Fruit fly (Drosophila melanogaster): Measurements from ENCODE around the gene Ppm1.
A peak's percentile ranks its signal among the peaks of the same experiment; 100 is the strongest.

The Ppm1 gene

dm6 chr3L:554577-554976 is 26.6 kb upstream of the Ppm1 start (continued):
- TF ChIP-seq Eip75B (GFP tag; optimal IDR thresholded peaks at IDR 0.05) = peak; percentile 65
- peak; percentile 35 for TF ChIP-seq dac (GFP tag; optimal IDR thresholded peaks at IDR 0.05)
- TF ChIP-seq Eip93F (GFP tag; optimal IDR thresholded peaks at IDR 0.05) = no peak
- peak; percentile 61 for TF ChIP-seq esn (GFP tag; optimal IDR thresholded peaks at IDR 0.05)
- TF ChIP-seq Lpt (GFP tag; optimal IDR thresholded peaks at IDR 0.05) = peak; percentile 42
- peak; percentile 31 for TF ChIP-seq cyc (GFP tag; optimal IDR thresholded peaks at IDR 0.05)
- peak; percentile 16 for TF ChIP-seq CG8632 (GFP tag; optimal IDR thresholded peaks at IDR 0.05)
- TF ChIP-seq CG3032 (tag; optimal IDR thresholded peaks at IDR 0.05) = peak; percentile 39
- TF ChIP-seq CG6276 (GFP tag; optimal IDR thresholded peaks at IDR 0.05) = peak; percentile 30
- peak; percentile 23 for TF ChIP-seq Hr39 (GFP tag; optimal IDR thresholded peaks at IDR 0.05)
- no peak for TF ChIP-seq fkh (GFP tag; optimal IDR thresholded peaks at IDR 0.05)
- TF ChIP-seq ss (GFP tag; optimal IDR thresholded peaks at IDR 0.05) = no peak
- TF ChIP-seq svp (GFP tag) = peak; percentile 54
- no peak for TF ChIP-seq Hr38 (GFP tag; optimal IDR thresholded peaks at IDR 0.05)

DNA sequence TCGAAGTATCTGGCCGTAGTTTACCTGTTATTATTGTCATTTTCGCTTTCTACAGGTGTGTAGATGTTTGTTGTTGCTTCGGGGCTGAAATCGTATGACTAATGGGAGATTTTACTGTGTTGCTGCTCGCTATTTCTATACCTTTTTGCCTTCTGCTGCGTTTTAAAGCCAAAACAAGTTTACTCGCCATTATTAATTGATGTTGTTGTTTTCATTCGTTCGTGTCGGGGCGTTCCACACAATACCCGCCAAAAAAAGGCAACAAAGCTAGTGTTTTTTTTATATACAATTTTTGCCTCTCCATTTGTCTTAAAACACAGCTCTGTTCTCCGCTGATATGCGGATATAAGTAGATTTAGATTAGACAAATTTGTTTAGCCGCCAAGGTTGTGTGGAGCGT is 25.8 kb upstream of the Ppm1 start:
- TF ChIP-seq fkh (GFP tag; optimal IDR thresholded peaks at IDR 0.05) (peak; percentile 24), Ets96B (tag; optimal IDR thresholded peaks at IDR 0.05) (no peak)

dm6 chr3L:555898-556540 is 25.1 kb upstream of the Ppm1 start:
- peak; percentile 54 for TF ChIP-seq Eip78C (GFP tag)
- peak; percentile 37 for TF ChIP-seq CG6276 (GFP tag; optimal IDR thresholded peaks at IDR 0.05)
- peak; percentile 33; the same call in 1 of the 2 replicates for TF ChIP-seq CG15336 (GFP tag; IDR thresholded peaks at IDR 0.05)
- TF ChIP-seq topi (GFP tag; optimal IDR thresholded peaks at IDR 0.05) = no peak
- peak; percentile 70 for TF ChIP-seq dsx (GFP tag; optimal IDR thresholded peaks at IDR 0.05; ENCODE audit: poor library complexity, severe bottlenecking)
- TF ChIP-seq CG8119 (GFP tag; IDR thresholded peaks at IDR 0.05) = peak; percentile 32; the same call in 1 of the 3 replicates
- no peak for TF ChIP-seq ss (GFP tag; optimal IDR thresholded peaks at IDR 0.05)
- peak; percentile 48 for TF ChIP-seq svp (GFP tag)
- no peak; the same call in 2 of the 3 replicates for TF ChIP-seq CG6163 (GFP tag; IDR thresholded peaks at IDR 0.05)
- TF ChIP-seq Ets96B (tag; optimal IDR thresholded peaks at IDR 0.05) = no peak
- TF ChIP-seq eg (GFP tag; IDR thresholded peaks at IDR 0.05) = peak; percentile 19; the same call in 1 of the 3 replicates

DNA sequence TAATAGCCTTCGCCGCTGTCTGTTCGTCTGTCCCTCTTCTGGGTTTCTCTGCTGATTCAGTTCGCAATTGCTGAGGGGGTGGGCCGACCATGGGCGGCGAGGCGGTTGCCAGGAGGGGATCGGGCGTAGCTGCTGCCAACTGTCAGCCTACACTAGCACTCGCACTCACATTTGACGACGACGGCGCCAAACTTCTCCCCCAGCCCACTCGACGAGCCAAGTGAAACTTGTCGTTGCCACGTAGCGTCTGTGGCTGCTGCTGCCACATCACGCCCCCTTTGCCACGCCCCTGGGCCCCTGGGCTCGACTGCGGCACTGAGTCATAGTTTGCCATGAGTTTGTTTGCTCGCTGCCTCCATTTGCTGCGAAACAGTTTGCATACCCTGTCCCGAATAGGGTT is 23.8 kb upstream of the Ppm1 start:
- peak; percentile 67 for TF ChIP-seq CG10669 (GFP tag; optimal IDR thresholded peaks at IDR 0.05)
- peak; percentile 33 for TF ChIP-seq CG16779 (tag; optimal IDR thresholded peaks at IDR 0.05)
- peak; percentile 70 for TF ChIP-seq CG3032 (tag; optimal IDR thresholded peaks at IDR 0.05)
- peak; percentile 65 for TF ChIP-seq cyc (GFP tag; optimal IDR thresholded peaks at IDR 0.05)
- TF ChIP-seq achi (GFP tag; optimal IDR thresholded peaks at IDR 0.05) = peak; percentile 61
- peak; percentile 57 for TF ChIP-seq Ets96B (tag; optimal IDR thresholded peaks at IDR 0.05)
- TF ChIP-seq CG6792 (GFP tag; optimal IDR thresholded peaks at IDR 0.05) = peak; percentile 69
- peak; percentile 82 for TF ChIP-seq CG7368 (GFP tag; optimal IDR thresholded peaks at IDR 0.05)
- TF ChIP-seq Eip93F (GFP tag; optimal IDR thresholded peaks at IDR 0.05) = no peak
- TF ChIP-seq Smox (GFP tag; optimal IDR thresholded peaks at IDR 0.05) = peak; percentile 41
- TF ChIP-seq lz (GFP tag; optimal IDR thresholded peaks at IDR 0.05) = peak; percentile 57
- peak; percentile 63 for TF ChIP-seq Lpt (GFP tag; optimal IDR thresholded peaks at IDR 0.05)
- TF ChIP-seq CG10631 (GFP tag; optimal IDR thresholded peaks at IDR 0.05) = peak; percentile 15
- TF ChIP-seq ss (GFP tag; optimal IDR thresholded peaks at IDR 0.05) = peak; percentile 26 to 47
- peak; percentile 41 for TF ChIP-seq CG6808 (GFP tag; optimal IDR thresholded peaks at IDR 0.05)
- TF ChIP-seq CG6276 (GFP tag; optimal IDR thresholded peaks at IDR 0.05) = peak; percentile 45
- TF ChIP-seq Ets21C (GFP tag; optimal IDR thresholded peaks at IDR 0.05) = peak; percentile 14
- TF ChIP-seq Eip78C (GFP tag) = peak; percentile 49
- peak; percentile 51 for TF ChIP-seq esn (GFP tag; optimal IDR thresholded peaks at IDR 0.05)
- TF ChIP-seq Sox14 (GFP tag; optimal IDR thresholded peaks at IDR 0.05) = peak; percentile 56
- no peak for TF ChIP-seq Blimp-1 (GFP tag; optimal IDR thresholded peaks at IDR 0.05)
- no peak for TF ChIP-seq fd85E (GFP tag; optimal IDR thresholded peaks at IDR 0.05)
- TF ChIP-seq CG9139 (GFP tag; optimal IDR thresholded peaks at IDR 0.05) = peak; percentile 31
- peak; percentile 22 for TF ChIP-seq topi (GFP tag; optimal IDR thresholded peaks at IDR 0.05)
- TF ChIP-seq fkh (GFP tag; optimal IDR thresholded peaks at IDR 0.05) = no peak
- TF ChIP-seq vri (GFP tag; optimal IDR thresholded peaks at IDR 0.05) = no peak
- peak; percentile 48 for TF ChIP-seq Sox15 (GFP tag; optimal IDR thresholded peaks at IDR 0.05)
- TF ChIP-seq pdm3 (GFP tag; optimal IDR thresholded peaks at IDR 0.05) = peak; percentile 65
- peak; percentile 71 for TF ChIP-seq Hr39 (GFP tag; optimal IDR thresholded peaks at IDR 0.05)
- TF ChIP-seq dac (GFP tag; optimal IDR thresholded peaks at IDR 0.05) = peak; percentile 70
- TF ChIP-seq dsx (GFP tag; optimal IDR thresholded peaks at IDR 0.05; ENCODE audit: poor library complexity, severe bottlenecking) = peak; percentile 19
- peak; percentile 74 for TF ChIP-seq net (GFP tag; optimal IDR thresholded peaks at IDR 0.05)
- peak; percentile 42 for TF ChIP-seq Sox102F (GFP tag; optimal IDR thresholded peaks at IDR 0.05)
- peak; percentile 61 for TF ChIP-seq spab (GFP tag; optimal IDR thresholded peaks at IDR 0.05)
